Fruit fly (Drosophila melanogaster) whole organism, embryonic: ENCODE measurements around the gene HipHop.

ENCODE experiments used
- Ada2b ChIP-seq: fragments of 200-800 bp; sonication (Bioruptor generic); IDR thresholded peaks from 2 replicates; pipeline ENCODE4 v1.3.6; 2022; ENCODE audit warnings: missing biosample characterization, missing genetic modification characterization
- CG10959 ChIP-seq: fragments of 200-800 bp; sonication (Bioruptor generic); IDR thresholded peaks from 2 replicates; pipeline ENCODE4 v1.3.6; 2022; ENCODE audit warnings: missing biosample characterization, missing genetic modification characterization
- CG11247 ChIP-seq: fragments of 200-800 bp; sonication (Bioruptor generic); IDR thresholded peaks from 2 replicates; pipeline ENCODE4 v1.3.6; 2022; ENCODE audit warnings: missing biosample characterization, missing genetic modification characterization
- CG13296 ChIP-seq: fragments of 200-800 bp; sonication (Bioruptor generic); optimal IDR thresholded peaks from 3 replicates; lab custom pipeline; 2018; ENCODE audit warnings: missing biosample characterization, mild to moderate bottlenecking, missing genetic modification characterization
- CG13624 ChIP-seq: fragments of 200-800 bp; sonication (Bioruptor generic); optimal IDR thresholded peaks from 2 replicates; lab custom pipeline; 2016; ENCODE audit warnings: missing biosample characterization, missing genetic modification characterization
- CG15514 ChIP-seq: fragments of 200-800 bp; sonication (Bioruptor generic); optimal IDR thresholded peaks from 3 replicates; lab custom pipeline; 2017; ENCODE audit warnings: missing biosample characterization, missing genetic modification characterization, mild to moderate bottlenecking, moderate library complexity, missing genetic modification reagents
- CG1792 ChIP-seq: fragments of 200-800 bp; sonication (Bioruptor generic); optimal IDR thresholded peaks from 2 replicates; lab custom pipeline; 2016; ENCODE audit warnings: missing biosample characterization, missing genetic modification characterization
- CG18476 ChIP-seq: fragments of 200-800 bp; sonication (Bioruptor generic); optimal IDR thresholded peaks from 2 replicates; lab custom pipeline; 2016; ENCODE audit warnings: missing biosample characterization, mild to moderate bottlenecking, missing genetic modification characterization
- CG18599 ChIP-seq: fragments of 200-800 bp; sonication (Bioruptor generic); optimal IDR thresholded peaks from 3 replicates; lab custom pipeline; 2017; ENCODE audit warnings: missing biosample characterization, missing genetic modification characterization, mild to moderate bottlenecking, moderate library complexity, missing genetic modification reagents
- CG2120 ChIP-seq: fragments of 200-800 bp; sonication (Bioruptor generic); optimal IDR thresholded peaks from 3 replicates; lab custom pipeline; 2016; ENCODE audit warnings: missing biosample characterization, missing genetic modification characterization
- CG2712 ChIP-seq: fragments of 200-800 bp; optimal IDR thresholded peaks from 3 replicates; lab custom pipeline; 2019; ENCODE audit warnings: missing biosample characterization, mild to moderate bottlenecking, missing genetic modification characterization, moderate library complexity
- CG30403 ChIP-seq: fragments of 200-800 bp; sonication (Bioruptor generic); optimal IDR thresholded peaks from 3 replicates; lab custom pipeline; 2016; ENCODE audit warnings: missing biosample characterization, missing genetic modification characterization
- CG31441 ChIP-seq: fragments of 200-800 bp; sonication (Bioruptor generic); IDR thresholded peaks from 2 replicates; pipeline ENCODE4 v1.3.6; 2022; ENCODE audit warnings: missing biosample characterization, missing genetic modification characterization
- CG32767 ChIP-seq: fragments of 200-800 bp; sonication (Bioruptor generic); IDR thresholded peaks from 2 replicates; pipeline ENCODE4 v1.3.6; 2022; ENCODE audit warnings: missing biosample characterization, missing genetic modification characterization
- CG3281 ChIP-seq: fragments of 200-800 bp; sonication (Bioruptor generic); optimal IDR thresholded peaks from 3 replicates; lab custom pipeline; 2017; ENCODE audit warnings: missing biosample characterization, mild to moderate bottlenecking, missing genetic modification characterization
- CG3407 ChIP-seq: fragments of 200-800 bp; sonication (Bioruptor generic); optimal IDR thresholded peaks from 2 replicates; lab custom pipeline; 2018; ENCODE audit warnings: missing biosample characterization, mild to moderate bottlenecking, missing genetic modification characterization
- CG6854 ChIP-seq: fragments of 200-800 bp; sonication (Bioruptor generic); optimal IDR thresholded peaks from 3 replicates; lab custom pipeline; 2017; ENCODE audit warnings: missing biosample characterization, mild to moderate bottlenecking, missing genetic modification characterization
- CG7987 ChIP-seq: fragments of 200-800 bp; sonication (Bioruptor generic); optimal IDR thresholded peaks from 2 replicates; lab custom pipeline; 2018; ENCODE audit warnings: missing biosample characterization, mild to moderate bottlenecking, missing genetic modification characterization, moderate library complexity
- CG8388 ChIP-seq: fragments of 200-800 bp; sonication (Bioruptor generic); optimal IDR thresholded peaks from 2 replicates; lab custom pipeline; 2019; ENCODE audit warnings: missing biosample characterization, mild to moderate bottlenecking, missing genetic modification characterization, moderate library complexity
- CG8924 ChIP-seq: fragments of 200-800 bp; optimal IDR thresholded peaks from 3 replicates; lab custom pipeline; 2019; ENCODE audit warnings: missing biosample characterization, mild to moderate bottlenecking, missing genetic modification characterization, moderate library complexity
- Camta ChIP-seq: fragments of 200-800 bp; sonication (Bioruptor generic); optimal IDR thresholded peaks from 2 replicates; lab custom pipeline; 2016; ENCODE audit warnings: missing biosample characterization, missing genetic modification characterization
- E2f2 ChIP-seq: fragments of 200-800 bp; sonication (Bioruptor generic); IDR thresholded peaks from 2 replicates; pipeline ENCODE4 v1.3.6; 2022; ENCODE audit warnings: missing biosample characterization, missing genetic modification characterization
- Ets65A ChIP-seq: fragments of 200-800 bp; sonication (Bioruptor generic); peaks from one replicate; lab custom pipeline; 2016; ENCODE audit warnings: missing biosample characterization, missing genetic modification characterization
- Fer3 ChIP-seq: fragments of 200-800 bp; sonication (Bioruptor generic); optimal IDR thresholded peaks from 2 replicates; lab custom pipeline; 2018; ENCODE audit warnings: missing biosample characterization, mild to moderate bottlenecking, missing genetic modification characterization, moderate library complexity
- H15 ChIP-seq: fragments of 200-800 bp; sonication (Bioruptor generic); IDR thresholded peaks from 3 replicates; pipeline ENCODE4 v1.3.6; 2022; ENCODE audit warnings: missing biosample characterization, missing genetic modification characterization
- HLH3B ChIP-seq: fragments of 200-800 bp; sonication (Bioruptor generic); IDR thresholded peaks from 2 replicates; pipeline ENCODE4 v1.3.6; 2022; ENCODE audit warnings: missing biosample characterization, missing genetic modification characterization
- Hmr ChIP-seq: fragments of 200-800 bp; sonication (Bioruptor generic); optimal IDR thresholded peaks from 3 replicates; lab custom pipeline; 2017; ENCODE audit warnings: mild to moderate bottlenecking, missing biosample characterization, missing genetic modification reagents, missing genetic modification characterization
- Max ChIP-seq: fragments of 200-800 bp; sonication (Bioruptor generic); optimal IDR thresholded peaks from 2 replicates; lab custom pipeline; 2016; ENCODE audit warnings: missing biosample characterization, mild to moderate bottlenecking, missing genetic modification characterization
- Pdp1 ChIP-seq, 2 experiments: fragments of 200-800 bp; sonication (Bioruptor generic); optimal IDR thresholded peaks; 3 replicates each; lab custom pipeline; 2016; ENCODE audit warnings: missing biosample characterization in 2 of 2, missing genetic modification characterization in 2 of 2, mild to moderate bottlenecking in 1 of 2, moderate library complexity in 1 of 2
- Ptx1 ChIP-seq: fragments of 200-800 bp; sonication (Bioruptor generic); IDR thresholded peaks from 2 replicates; pipeline ENCODE4 v1.3.6; 2022; ENCODE audit warnings: missing biosample characterization, missing genetic modification characterization
- Rfx ChIP-seq: fragments of 200-800 bp; sonication (Bioruptor generic); IDR thresholded peaks from 2 replicates; pipeline ENCODE4 v1.3.6; 2022; ENCODE audit warnings: missing biosample characterization, missing genetic modification characterization
- Stat92E ChIP-seq, 3 experiments: fragments of >200 bp in 2 of 3; fragments of 200-800 bp in 1 of 3; sonication (Bioruptor generic) in 1 of 3; optimal IDR thresholded peaks; 2 replicates each; lab custom pipeline; 2017 to 2019; ENCODE audit warnings: missing biosample characterization in 3 of 3, missing genetic modification characterization in 3 of 3, mild to moderate bottlenecking in 1 of 3, moderate library complexity in 1 of 3
- Xbp1 ChIP-seq: fragments of 200-800 bp; sonication (Bioruptor generic); optimal IDR thresholded peaks from 3 replicates; lab custom pipeline; 2016; ENCODE audit warnings: missing biosample characterization, mild to moderate bottlenecking, missing genetic modification characterization
- Xrp1 ChIP-seq: fragments of 200-800 bp; sonication (Bioruptor generic); IDR thresholded peaks from 2 replicates; pipeline ENCODE4 v1.3.6; 2022; ENCODE audit warnings: missing biosample characterization, missing genetic modification characterization
- bcd ChIP-seq: fragments of 200-800 bp; sonication (Bioruptor generic); optimal IDR thresholded peaks from 2 replicates; lab custom pipeline; 2017; ENCODE audit warnings: missing biosample characterization, mild to moderate bottlenecking, missing genetic modification characterization
- ci ChIP-seq: fragments of 200-800 bp; sonication (Bioruptor generic); IDR thresholded peaks from 3 replicates; pipeline ENCODE4 v1.3.6; 2022; ENCODE audit warnings: missing biosample characterization, missing genetic modification characterization
- cwo ChIP-seq: fragments of 200-800 bp; sonication (Bioruptor generic); optimal IDR thresholded peaks from 3 replicates; lab custom pipeline; 2017; ENCODE audit warnings: missing biosample characterization, missing genetic modification characterization, mild to moderate bottlenecking, moderate library complexity, missing genetic modification reagents
- danr ChIP-seq: fragments of 200-800 bp; sonication (Bioruptor generic); IDR thresholded peaks from 2 replicates; pipeline ENCODE4 v1.3.6; 2022; ENCODE audit warnings: missing biosample characterization, missing genetic modification characterization
- fd3F ChIP-seq: fragments of 200-800 bp; sonication (Bioruptor generic); optimal IDR thresholded peaks from 2 replicates; lab custom pipeline; 2018; ENCODE audit warnings: missing biosample characterization, mild to moderate bottlenecking, missing genetic modification characterization, moderate library complexity
- gce ChIP-seq: fragments of 200-800 bp; sonication (Bioruptor generic); IDR thresholded peaks from 3 replicates; pipeline ENCODE4 v1.3.6; 2022; ENCODE audit warnings: missing biosample characterization, missing genetic modification characterization
- gsb ChIP-seq: fragments of 200-800 bp; sonication (Bioruptor generic); IDR thresholded peaks from 2 replicates; pipeline ENCODE4 v1.3.6; 2022; ENCODE audit warnings: missing biosample characterization, missing genetic modification characterization
- p53 ChIP-seq: fragments of 200-800 bp; sonication (Bioruptor generic); optimal IDR thresholded peaks from 2 replicates; lab custom pipeline; 2016; ENCODE audit warnings: missing biosample characterization, missing genetic modification characterization
- pb ChIP-seq: fragments of 200-800 bp; sonication (Bioruptor generic); optimal IDR thresholded peaks from 3 replicates; lab custom pipeline; 2016; ENCODE audit warnings: missing biosample characterization, missing genetic modification characterization
- psq ChIP-seq: fragments of 200-800 bp; sonication (Bioruptor generic); optimal IDR thresholded peaks from 2 replicates; lab custom pipeline; 2017; ENCODE audit warnings: missing biosample characterization, missing genetic modification characterization
- row ChIP-seq: fragments of 200-800 bp; sonication (Bioruptor generic); IDR thresholded peaks from 3 replicates; pipeline ENCODE4 v1.3.6; 2022; ENCODE audit warnings: missing biosample characterization, missing genetic modification characterization
- scrt ChIP-seq: fragments of 200-800 bp; sonication (Bioruptor generic); optimal IDR thresholded peaks from 2 replicates; lab custom pipeline; 2018; ENCODE audit warnings: missing biosample characterization, mild to moderate bottlenecking, missing genetic modification characterization, moderate library complexity
- slbo ChIP-seq: fragments of 200-800 bp; sonication (Bioruptor generic); IDR thresholded peaks from 2 replicates; pipeline ENCODE4 v1.3.6; 2022; ENCODE audit warnings: missing biosample characterization, missing genetic modification characterization
- sob ChIP-seq: fragments of 200-800 bp; sonication (Bioruptor generic); IDR thresholded peaks from 2 replicates; pipeline ENCODE4 v1.3.6; 2022; ENCODE audit warnings: missing biosample characterization, missing genetic modification characterization
- ssp ChIP-seq: fragments of 200-800 bp; sonication (Bioruptor generic); IDR thresholded peaks from 2 replicates; pipeline ENCODE4 v1.3.6; 2022; ENCODE audit warnings: missing biosample characterization, missing genetic modification characterization
- sug ChIP-seq: fragments of 200-800 bp; optimal IDR thresholded peaks from 2 replicates; lab custom pipeline; 2019; ENCODE audit warnings: missing biosample characterization, mild to moderate bottlenecking, missing genetic modification characterization, moderate library complexity
- tll ChIP-seq, 2 experiments: fragments of 200-800 bp in 1 of 2; fragments of >200 bp in 1 of 2; sonication (Bioruptor generic) in 1 of 2; optimal IDR thresholded peaks; 2 replicates each; lab custom pipeline; 2017 to 2019; ENCODE audit warnings: missing biosample characterization in 2 of 2, missing genetic modification characterization in 2 of 2, mild to moderate bottlenecking in 1 of 2, moderate library complexity in 1 of 2

The HipHop gene

DNA sequence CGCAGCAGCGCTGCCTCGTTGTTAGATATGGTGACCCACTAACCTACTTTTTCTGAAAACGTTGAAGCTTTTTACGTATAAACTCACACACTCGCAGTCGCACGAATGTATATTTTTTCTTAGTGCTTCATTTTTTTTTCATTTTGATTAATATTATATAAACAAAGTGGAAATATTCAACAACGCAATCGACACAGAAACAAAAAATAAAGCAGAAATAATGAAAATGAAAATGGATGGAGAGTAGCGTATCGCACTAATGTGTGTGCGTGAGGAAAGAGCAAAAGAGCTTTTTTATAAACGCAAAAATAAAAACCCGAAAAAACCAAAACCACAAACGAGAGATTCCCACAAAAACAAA lies 34.9 kb upstream of the HipHop start (continued):
- TF ChIP-seq E2f2 = peak; percentile 43
- peak; percentile 41 for TF ChIP-seq CG8388 (GFP tag; lab: Kevin White, UChicago)
- peak; percentile 15 for TF ChIP-seq CG30403 (GFP tag; lab: Kevin White, UChicago)
- TF ChIP-seq Ada2b (GFP tag; lab: Robert Waterston, UW) = 0 out of 2 replicates have a peak, but pooled peaks have one; percentile 12
- 0 out of 2 replicates have a peak, but pooled peaks have one; percentile 26 for TF ChIP-seq danr (GFP tag; lab: Robert Waterston, UW)
- TF ChIP-seq CG10959 (GFP tag; lab: Robert Waterston, UW) = no peak
- peak; percentile 42 for TF ChIP-seq Rfx (GFP tag; lab: Robert Waterston, UW)
- no peak for TF ChIP-seq Stat92E (GFP tag; optimal IDR thresholded peaks at IDR 0.05; lab: Kevin White, UChicago)
- peak; percentile 23 for TF ChIP-seq scrt (GFP tag; lab: Kevin White, UChicago)
- no peak for TF ChIP-seq CG32767 (GFP tag; lab: Robert Waterston, UW)
- TF ChIP-seq Ptx1 = peak; percentile 56
- TF ChIP-seq cwo (GFP tag; lab: Kevin White, UChicago) = peak; percentile 24
- peak; percentile 24 for TF ChIP-seq CG2712 (tag; lab: Kevin White, UChicago)
- TF ChIP-seq CG1792 (GFP tag; lab: Kevin White, UChicago) = no peak
- no peak for TF ChIP-seq Max (GFP tag; lab: Kevin White, UChicago)
- peak; percentile 5 for TF ChIP-seq Ets65A (GFP tag; lab: Kevin White, UChicago)
- TF ChIP-seq sug (tag; lab: Kevin White, UChicago) = no peak
- TF ChIP-seq sob (GFP tag; lab: Robert Waterston, UW) = 0 out of 2 replicates have a peak, but pooled peaks have one; percentile 37
- TF ChIP-seq gce (GFP tag; lab: Robert Waterston, UW) = no peak
- no peak for TF ChIP-seq bcd (GFP tag; lab: Kevin White, UChicago)
- peak; percentile 10 for TF ChIP-seq fd3F (GFP tag; lab: Kevin White, UChicago)
- peak; percentile 13 for TF ChIP-seq CG3407 (GFP tag; lab: Kevin White, UChicago)
- TF ChIP-seq tll (GFP tag; optimal IDR thresholded peaks at IDR 0.05; lab: Kevin White, UChicago) = no peak
- TF ChIP-seq Pdp1 (GFP tag; optimal IDR thresholded peaks at IDR 0.05; lab: Kevin White, UChicago) = peak in 1 of 2 experiments; percentile 93
- TF ChIP-seq CG13624 = no peak
- peak; percentile 31; the same call in 1 of the 2 replicates for TF ChIP-seq HLH3B
- TF ChIP-seq CG13296 (GFP tag; lab: Kevin White, UChicago) = peak; percentile 17
- TF ChIP-seq row (GFP tag; lab: Robert Waterston, UW) = peak; percentile 49
- peak; percentile 24 for TF ChIP-seq CG3281 (GFP tag; lab: Kevin White, UChicago)
- TF ChIP-seq CG31441 (GFP tag; lab: Robert Waterston, UW) = no peak
- no peak for TF ChIP-seq gsb (GFP tag; lab: Robert Waterston, UW)
- no peak for TF ChIP-seq p53 (GFP tag; lab: Kevin White, UChicago)
- TF ChIP-seq CG18476 (GFP tag; lab: Kevin White, UChicago) = peak; percentile 40
- 0 out of 2 replicates have a peak, but pooled peaks have one; percentile 39 for TF ChIP-seq CG11247 (GFP tag; lab: Robert Waterston, UW)
- TF ChIP-seq psq (GFP tag; lab: Kevin White, UChicago) = no peak
- TF ChIP-seq Hmr = peak; percentile 29
- TF ChIP-seq pb = no peak
- TF ChIP-seq CG7987 (GFP tag; lab: Kevin White, UChicago) = no peak
- TF ChIP-seq CG8924 (tag; lab: Kevin White, UChicago) = peak; percentile 43
- TF ChIP-seq CG18599 (GFP tag; lab: Kevin White, UChicago) = peak; percentile 55
- TF ChIP-seq slbo (GFP tag; lab: Robert Waterston, UW) = peak; percentile 68
- peak; percentile 59 for TF ChIP-seq Fer3 (tag; lab: Kevin White, UChicago)
- TF ChIP-seq ci = peak; percentile 73
- TF ChIP-seq CG15514 (GFP tag; lab: Kevin White, UChicago) = peak; percentile 30
- TF ChIP-seq Camta (GFP tag; lab: Kevin White, UChicago) = peak; percentile 4
- peak; percentile 48; the same call in 1 of the 3 replicates for TF ChIP-seq H15
- TF ChIP-seq Xrp1 = peak; percentile 36; the same call in 1 of the 2 replicates
- no peak for TF ChIP-seq CG6854
- peak; percentile 18 for TF ChIP-seq Xbp1
- TF ChIP-seq CG2120 (GFP tag; lab: Kevin White, UChicago) = peak; percentile 30
- peak; percentile 22; the same call in 1 of the 2 replicates for TF ChIP-seq ssp (GFP tag; lab: Robert Waterston, UW)
